Fruit fly (Drosophila melanogaster): ENCODE data around the gene ntc.

The ntc gene

DNA sequence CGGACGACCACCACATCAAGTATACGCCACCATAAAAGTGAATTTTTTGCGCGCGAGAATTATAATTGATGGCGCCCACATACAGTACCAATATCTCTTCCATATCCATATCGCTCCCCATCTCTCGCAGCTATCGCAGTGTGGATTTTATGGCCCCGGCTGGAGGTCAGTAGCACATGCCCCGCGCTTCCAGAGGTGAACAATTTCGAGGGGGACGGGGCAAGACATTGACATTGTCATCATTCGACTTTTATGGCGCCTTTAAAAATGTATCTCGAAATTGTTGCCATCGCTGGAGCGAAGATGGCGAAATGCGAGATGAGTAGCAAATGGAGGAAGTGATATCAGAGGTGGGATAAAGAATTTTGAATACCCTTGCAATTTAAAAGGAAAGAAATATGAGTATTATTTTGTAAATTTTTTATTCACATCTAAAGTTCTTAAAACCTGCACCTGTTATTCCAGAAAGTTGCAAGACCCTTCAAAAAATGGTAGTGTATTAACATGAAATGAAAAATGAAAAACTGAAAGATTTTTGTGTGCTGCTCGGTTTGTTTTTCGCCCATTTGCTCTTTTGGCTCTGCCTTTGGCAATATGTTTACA is 45.8 kb downstream of the ntc start (continued):
- TF ChIP-seq prd (optimal IDR thresholded peaks at IDR 0.05) (no peak), prd (GFP tag; IDR thresholded peaks at IDR 0.05) (no peak), CG12769 (tag; optimal IDR thresholded peaks at IDR 0.05) (peak; percentile 93), gsb-n (tag; optimal IDR thresholded peaks at IDR 0.05) (no peak), CG3407 (GFP tag; optimal IDR thresholded peaks at IDR 0.05) (no peak), Dip3 (GFP tag; optimal IDR thresholded peaks at IDR 0.05) (no peak), stc (GFP tag; IDR thresholded peaks at IDR 0.05) (no peak), CG30431 (GFP tag; optimal IDR thresholded peaks at IDR 0.05) (no peak), Six4 (GFP tag; optimal IDR thresholded peaks at IDR 0.05) (no peak), HHEX (GFP tag; optimal IDR thresholded peaks at IDR 0.05) (no peak), HmgD (GFP tag; optimal IDR thresholded peaks at IDR 0.05) (no peak), oc (tag; optimal IDR thresholded peaks at IDR 0.05) (no peak), hb (GFP tag; IDR thresholded peaks at IDR 0.05; ENCODE audit: partially characterized antibody) (no peak), Optix (GFP tag; IDR thresholded peaks at IDR 0.05) (no peak), caup (GFP tag; optimal IDR thresholded peaks at IDR 0.05; ENCODE audit: severe bottlenecking) (peak; percentile 30), danr (GFP tag; IDR thresholded peaks at IDR 0.05) (no peak), z (GFP tag; IDR thresholded peaks at IDR 0.05) (no peak), pzg (GFP tag; optimal IDR thresholded peaks at IDR 0.05) (no peak), CG13287 (GFP tag; IDR thresholded peaks at IDR 0.05; ENCODE audit: partially characterized antibody) (no peak), CG8089 (GFP tag; optimal IDR thresholded peaks at IDR 0.05) (no peak), E2f1 (GFP tag; IDR thresholded peaks at IDR 0.05) (no peak), hkb (optimal IDR thresholded peaks at IDR 0.05) (no peak), hkb (GFP tag; IDR thresholded peaks at IDR 0.05) (peak; percentile 57; the same call in 1 of the 2 replicates), CG12744 (GFP tag; optimal IDR thresholded peaks at IDR 0.05) (no peak), CG4328 (GFP tag; optimal IDR thresholded peaks at IDR 0.05) (no peak), grau (tag; optimal IDR thresholded peaks at IDR 0.05) (peak; percentile 62), Side (GFP tag; optimal IDR thresholded peaks at IDR 0.05) (no peak), CG1233 (GFP tag; optimal IDR thresholded peaks at IDR 0.05) (no peak), Oaz (GFP tag; IDR thresholded peaks at IDR 0.05) (no peak), bcd (GFP tag; optimal IDR thresholded peaks at IDR 0.05) (no peak), Atf6 (GFP tag; IDR thresholded peaks at IDR 0.05) (peak; percentile 59), CG9437 (GFP tag; optimal IDR thresholded peaks at IDR 0.05) (no peak), NC2α (GFP tag; optimal IDR thresholded peaks at IDR 0.05) (no peak), lab (GFP tag; optimal IDR thresholded peaks at IDR 0.05) (peak; percentile 64), jing (GFP tag; optimal IDR thresholded peaks at IDR 0.05) (no peak), NFAT (GFP tag; IDR thresholded peaks at IDR 0.05) (0 out of 2 replicates have a peak, but pooled peaks have one; percentile 17), inv (GFP tag; IDR thresholded peaks at IDR 0.05; ENCODE audit: partially characterized antibody) (no peak), CG31224 (GFP tag; IDR thresholded peaks at IDR 0.05) (0 out of 2 replicates have a peak, but pooled peaks have one; percentile 13), az2 (GFP tag; optimal IDR thresholded peaks at IDR 0.05) (no peak), CG5180 (GFP tag; optimal IDR thresholded peaks at IDR 0.05) (no peak), CG31441 (GFP tag; IDR thresholded peaks at IDR 0.05) (no peak), H2.0 (GFP tag; IDR thresholded peaks at IDR 0.05) (0 out of 2 replicates have a peak, but pooled peaks have one; percentile 2), CG18262 (tag; optimal IDR thresholded peaks at IDR 0.05) (no peak), Ptx1 (GFP tag; IDR thresholded peaks at IDR 0.05) (peak; percentile 64), Hmr (GFP tag; optimal IDR thresholded peaks at IDR 0.05) (peak; percentile 39), Bdp1 (GFP tag; optimal IDR thresholded peaks at IDR 0.05) (no peak), CG6765 (GFP tag; optimal IDR thresholded peaks at IDR 0.05) (no peak), Meics (GFP tag; optimal IDR thresholded peaks at IDR 0.05) (peak; percentile 55), wek (GFP tag; optimal IDR thresholded peaks at IDR 0.05) (no peak), Sry-β (GFP tag; optimal IDR thresholded peaks at IDR 0.05) (no peak), twi (tag; optimal IDR thresholded peaks at IDR 0.05) (no peak)
